Worm (Caenorhabditis elegans): ENCODE data around the gene rfp-1.

The rfp-1 gene

ce11 chrIII:8319100-8319499 lies 39.3 kb upstream of the rfp-1 start, which contains the start of gene F10E9.11 (continued):
- peak; percentile 8 for TF ChIP-seq ceh-6 (GFP tag; optimal IDR thresholded peaks at IDR 0.05)
- peak; percentile 39 for TF ChIP-seq ztf-16 (tag; optimal IDR thresholded peaks at IDR 0.05)
- peak; percentile 48 for TF ChIP-seq pqm-1 (tag; optimal IDR thresholded peaks at IDR 0.05)
- no peak for TF ChIP-seq hlh-13 (GFP tag; optimal IDR thresholded peaks at IDR 0.05)
- TF ChIP-seq pha-4 (tag; optimal IDR thresholded peaks at IDR 0.05) = no peak
- TF ChIP-seq Y22D7AL.16 (tag; optimal IDR thresholded peaks at IDR 0.05) = no peak
- peak; percentile 53 for TF ChIP-seq sdc-2 (tag; optimal IDR thresholded peaks at IDR 0.05)
- TF ChIP-seq eyg-1 (tag; optimal IDR thresholded peaks at IDR 0.05) = peak; percentile 16
- TF ChIP-seq hlh-30 (tag; optimal IDR thresholded peaks at IDR 0.05; ENCODE audit: insufficient read depth) = peak; percentile 13
- peak; percentile 93 for TF ChIP-seq tbx-7 (tag; optimal IDR thresholded peaks at IDR 0.05)
- peak; percentile 27 for TF ChIP-seq pax-1 (tag; optimal IDR thresholded peaks at IDR 0.05)
- peak; percentile 86 for TF ChIP-seq hlh-8 (tag; optimal IDR thresholded peaks at IDR 0.05)
- TF ChIP-seq elt-4 (tag; optimal IDR thresholded peaks at IDR 0.05) = no peak
- TF ChIP-seq ceh-24 (tag; optimal IDR thresholded peaks at IDR 0.05) = no peak
- no peak for TF ChIP-seq ceh-19 (GFP tag; optimal IDR thresholded peaks at IDR 0.05)
- TF ChIP-seq syd-9 (tag; optimal IDR thresholded peaks at IDR 0.05) = no peak
- no peak for TF ChIP-seq odd-2 (tag; optimal IDR thresholded peaks at IDR 0.05)
- peak; percentile 41; the same call in 1 of the 2 replicates for TF ChIP-seq unc-3 (GFP tag; conservative IDR thresholded peaks at IDR 0.05)
- TF ChIP-seq unc-3 (tag; optimal IDR thresholded peaks at IDR 0.05) = peak; percentile 33
- TF ChIP-seq unc-55 (GFP tag; optimal IDR thresholded peaks at IDR 0.05) = no peak
- peak; percentile 69 for TF ChIP-seq unc-42 (tag; optimal IDR thresholded peaks at IDR 0.05)
- peak; percentile 79 for TF ChIP-seq F13H6.1 (tag; optimal IDR thresholded peaks at IDR 0.05)
- TF ChIP-seq sox-4 (tag; optimal IDR thresholded peaks at IDR 0.05) = no peak
- TF ChIP-seq unc-86 (tag; optimal IDR thresholded peaks at IDR 0.05) = peak; percentile 45
- TF ChIP-seq pag-3 (tag; optimal IDR thresholded peaks at IDR 0.05; ENCODE audit: borderline replicate concordance) = no peak
- TF ChIP-seq elt-2 (tag; optimal IDR thresholded peaks at IDR 0.05) = peak; percentile 47
- peak; percentile 76 for TF ChIP-seq mec-3 (tag; optimal IDR thresholded peaks at IDR 0.05; ENCODE audit: borderline replicate concordance)
- no peak for TF ChIP-seq ceh-30 (tag; optimal IDR thresholded peaks at IDR 0.05)
- no peak for TF ChIP-seq che-1 (tag; optimal IDR thresholded peaks at IDR 0.05)
- peak; percentile 62 for TF ChIP-seq nfya-1 (tag; optimal IDR thresholded peaks at IDR 0.05)
- TF ChIP-seq ceh-14 (tag; optimal IDR thresholded peaks at IDR 0.05) = peak; percentile 81
- TF ChIP-seq ceh-2 (tag; optimal IDR thresholded peaks at IDR 0.05) = peak; percentile 97
- TF ChIP-seq ets-4 (tag; optimal IDR thresholded peaks at IDR 0.05) = peak; percentile 94
- TF ChIP-seq pros-1 (tag; optimal IDR thresholded peaks at IDR 0.05) = no peak
- TF ChIP-seq sox-2 (GFP tag; IDR thresholded peaks at IDR 0.05) = no peak
- TF ChIP-seq lin-11 (tag; optimal IDR thresholded peaks at IDR 0.05) = no peak
- TF ChIP-seq madf-2 (tag; optimal IDR thresholded peaks at IDR 0.05) = no peak
- TF ChIP-seq pat-9 (tag; optimal IDR thresholded peaks at IDR 0.05) = no peak
- TF ChIP-seq fkh-6 (tag; optimal IDR thresholded peaks at IDR 0.05) = peak; percentile 56
- TF ChIP-seq pha-2 (tag; optimal IDR thresholded peaks at IDR 0.05) = peak; percentile 37
- no peak for TF ChIP-seq hlh-15 (tag; optimal IDR thresholded peaks at IDR 0.05)
- no peak for TF ChIP-seq dve-1 (tag; optimal IDR thresholded peaks at IDR 0.05)
- no peak for TF ChIP-seq ceh-48 (tag; optimal IDR thresholded peaks at IDR 0.05)
- TF ChIP-seq rnt-1 (tag; optimal IDR thresholded peaks at IDR 0.05) = peak; percentile 84
- no peak for TF ChIP-seq fkh-10 (GFP tag; optimal IDR thresholded peaks at IDR 0.05)
- TF ChIP-seq hlh-6 (tag; optimal IDR thresholded peaks at IDR 0.05) = peak; percentile 34
- TF ChIP-seq ceh-9 (tag; optimal IDR thresholded peaks at IDR 0.05) = no peak
- no peak for TF ChIP-seq K09A11.1 (tag; optimal IDR thresholded peaks at IDR 0.05; ENCODE audit: insufficient read depth)
